Fruit fly (Drosophila melanogaster) whole organism, embryonic: ENCODE results near the gene vvl.

ENCODE experiments used
- CG10209 ChIP-seq: fragments of 200-800 bp; sonication (Bioruptor generic); optimal IDR thresholded peaks from 3 replicates; lab custom pipeline; 2017; ENCODE audit warnings: missing biosample characterization, mild to moderate bottlenecking, missing genetic modification characterization, missing genetic modification reagents
- CG10366 ChIP-seq: fragments of 200-800 bp; sonication (Bioruptor generic); IDR thresholded peaks from 2 replicates; pipeline ENCODE4 v1.3.6; 2022; ENCODE audit warnings: missing biosample characterization, missing genetic modification characterization
- CG10959 ChIP-seq: fragments of 200-800 bp; sonication (Bioruptor generic); IDR thresholded peaks from 2 replicates; pipeline ENCODE4 v1.3.6; 2022; ENCODE audit warnings: missing biosample characterization, missing genetic modification characterization
- CG12071 ChIP-seq: fragments of 200-800 bp; sonication (Bioruptor generic); optimal IDR thresholded peaks from 3 replicates; lab custom pipeline; 2018; ENCODE audit warnings: missing biosample characterization, mild to moderate bottlenecking, missing genetic modification characterization
- CG14667 ChIP-seq: fragments of 200-800 bp; sonication (Bioruptor generic); IDR thresholded peaks from 2 replicates; pipeline ENCODE4 v1.3.6; 2022; ENCODE audit warnings: missing biosample characterization, missing genetic modification characterization
- CG15269 ChIP-seq: fragments of 200-800 bp; sonication (Bioruptor generic); optimal IDR thresholded peaks from 2 replicates; lab custom pipeline; 2018; ENCODE audit warnings: missing biosample characterization, mild to moderate bottlenecking, missing genetic modification characterization, moderate library complexity
- CG1603 ChIP-seq: fragments of 200-800 bp; sonication (Bioruptor generic); optimal IDR thresholded peaks from 2 replicates; lab custom pipeline; 2019; ENCODE audit warnings: missing biosample characterization, mild to moderate bottlenecking, missing genetic modification characterization, moderate library complexity
- CG17186 ChIP-seq: fragments of 200-800 bp; sonication (Bioruptor generic); optimal IDR thresholded peaks from 3 replicates; lab custom pipeline; 2017; ENCODE audit warnings: missing biosample characterization, missing genetic modification reagents, missing genetic modification characterization
- CG17612 ChIP-seq: fragments of 200-800 bp; sonication (Bioruptor generic); IDR thresholded peaks from 2 replicates; pipeline ENCODE4 v1.3.6; 2022; ENCODE audit warnings: missing biosample characterization, missing genetic modification characterization
- CG2678 ChIP-seq: fragments of 200-800 bp; sonication (Bioruptor generic); optimal IDR thresholded peaks from 3 replicates; lab custom pipeline; 2019; ENCODE audit warnings: missing biosample characterization, mild to moderate bottlenecking, missing genetic modification characterization, moderate library complexity
- CG31388 ChIP-seq: fragments of 200-800 bp; sonication (Bioruptor generic); optimal IDR thresholded peaks from 2 replicates; lab custom pipeline; 2016; ENCODE audit warnings: missing biosample characterization, missing genetic modification characterization
- CG4707 ChIP-seq: fragments of 200-800 bp; sonication (Bioruptor generic); optimal IDR thresholded peaks from 2 replicates; lab custom pipeline; 2018; ENCODE audit warnings: missing biosample characterization, mild to moderate bottlenecking, missing genetic modification characterization, moderate library complexity
- CG5953 ChIP-seq: fragments of 200-800 bp; sonication (Bioruptor generic); IDR thresholded peaks from 2 replicates; pipeline ENCODE4 v1.3.6; 2022; ENCODE audit warnings: missing biosample characterization, missing genetic modification characterization
- CG6654 ChIP-seq: fragments of 200-800 bp; sonication (Bioruptor generic); optimal IDR thresholded peaks from 2 replicates; lab custom pipeline; 2017; ENCODE audit warnings: missing biosample characterization, mild to moderate bottlenecking, missing genetic modification characterization
- CG8281 ChIP-seq: fragments of 200-800 bp; sonication (Bioruptor generic); optimal IDR thresholded peaks from 2 replicates; lab custom pipeline; 2018; ENCODE audit warnings: missing biosample characterization, mild to moderate bottlenecking, missing genetic modification characterization, moderate library complexity
- CG9817 ChIP-seq: fragments of 200-800 bp; sonication (Bioruptor generic); optimal IDR thresholded peaks from 2 replicates; lab custom pipeline; 2018; ENCODE audit warnings: missing biosample characterization, mild to moderate bottlenecking, missing genetic modification characterization, moderate library complexity
- CG9932 ChIP-seq: fragments of 200-800 bp; sonication (Bioruptor generic); IDR thresholded peaks from 2 replicates; pipeline ENCODE4 v1.3.6; 2022; ENCODE audit warnings: missing biosample characterization, missing genetic modification characterization
- CrebB ChIP-seq: fragments of 200-800 bp; sonication (Bioruptor generic); optimal IDR thresholded peaks from 3 replicates; lab custom pipeline; 2018; ENCODE audit warnings: missing biosample characterization, mild to moderate bottlenecking, missing genetic modification characterization
- Dbx ChIP-seq: fragments of 200-800 bp; sonication (Bioruptor generic); IDR thresholded peaks from 3 replicates; pipeline ENCODE4 v1.3.6; 2022; ENCODE audit warnings: missing biosample characterization, missing genetic modification characterization
- Drgx ChIP-seq: fragments of 200-800 bp; sonication (Bioruptor generic); IDR thresholded peaks from 2 replicates; pipeline ENCODE4 v1.3.6; 2022; ENCODE audit warnings: missing biosample characterization, missing genetic modification characterization
- Fer1 ChIP-seq: fragments of 200-800 bp; sonication (Bioruptor generic); optimal IDR thresholded peaks from 2 replicates; lab custom pipeline; 2017; ENCODE audit warnings: missing biosample characterization, mild to moderate bottlenecking, missing genetic modification characterization
- Hr39 ChIP-seq: fragments of >200 bp; optimal IDR thresholded peaks from 2 replicates; lab custom pipeline; 2017
- Kr ChIP-seq: fragments of 200-800 bp; sonication (Bioruptor generic); optimal IDR thresholded peaks from 2 replicates; lab custom pipeline; 2017; ENCODE audit warnings: missing biosample characterization, mild to moderate bottlenecking, missing genetic modification characterization
- Mrtf ChIP-seq: fragments of 200-800 bp; sonication (Bioruptor generic); IDR thresholded peaks from 3 replicates; pipeline ENCODE4 v1.3.6; 2022; ENCODE audit warnings: missing biosample characterization, missing genetic modification characterization
- Ssrp ChIP-seq: fragments of 200-800 bp; sonication (Bioruptor generic); optimal IDR thresholded peaks from 2 replicates; lab custom pipeline; 2018; ENCODE audit warnings: missing biosample characterization, mild to moderate bottlenecking, missing genetic modification characterization, moderate library complexity
- Trl ChIP-seq, 3 experiments: fragments of >200 bp in 2 of 3; fragments of 200-800 bp in 1 of 3; sonication (Bioruptor generic) in 1 of 3; optimal IDR thresholded peaks; 2 replicates in 1 of 3; 3 replicates in 2 of 3; lab custom pipeline; 2016 to 2017; ENCODE audit warnings: missing biosample characterization in 1 of 3, missing genetic modification characterization in 1 of 3
- Usf ChIP-seq: fragments of 200-800 bp; sonication (Bioruptor generic); optimal IDR thresholded peaks from 2 replicates; lab custom pipeline; 2017; ENCODE audit warnings: missing genotype, missing biosample characterization, missing genetic modification characterization
- az2 ChIP-seq: fragments of 200-800 bp; sonication (Bioruptor generic); optimal IDR thresholded peaks from 3 replicates; lab custom pipeline; 2016; ENCODE audit warnings: missing biosample characterization, missing genetic modification characterization
- bab2 ChIP-seq: fragments of 200-800 bp; sonication (Bioruptor generic); optimal IDR thresholded peaks from 2 replicates; lab custom pipeline; 2016; ENCODE audit warnings: missing biosample characterization, missing genetic modification characterization
- bcd ChIP-seq: fragments of 200-800 bp; sonication (Bioruptor generic); optimal IDR thresholded peaks from 2 replicates; lab custom pipeline; 2017; ENCODE audit warnings: missing biosample characterization, mild to moderate bottlenecking, missing genetic modification characterization
- cato ChIP-seq: fragments of 200-800 bp; sonication (Bioruptor generic); optimal IDR thresholded peaks from 2 replicates; lab custom pipeline; 2016; ENCODE audit warnings: missing biosample characterization, missing genetic modification characterization, borderline replicate concordance
- caup ChIP-seq: fragments of 200-800 bp; sonication (Bioruptor generic); optimal IDR thresholded peaks from 3 replicates; lab custom pipeline; 2017; ENCODE audit warnings: missing biosample characterization, mild to moderate bottlenecking, missing genetic modification characterization, moderate library complexity; ENCODE audit not compliant: severe bottlenecking
- chif ChIP-seq, 2 experiments: fragments of 200-800 bp; sonication (Bioruptor generic); optimal IDR thresholded peaks; 3 replicates each; lab custom pipeline; 2016; ENCODE audit warnings: missing biosample characterization in 2 of 2, missing genetic modification characterization in 2 of 2
- dimm ChIP-seq: fragments of 200-800 bp; sonication (Bioruptor generic); IDR thresholded peaks from 2 replicates; pipeline ENCODE4 v1.3.6; 2022; ENCODE audit warnings: missing biosample characterization, missing genetic modification characterization
- eve ChIP-seq, 2 experiments: fragments of >200 bp; optimal IDR thresholded peaks; 2 replicates each; lab custom pipeline; 2017; ENCODE audit warnings: missing biosample characterization in 2 of 2, missing genetic modification characterization in 2 of 2
- fd3F ChIP-seq: fragments of 200-800 bp; sonication (Bioruptor generic); optimal IDR thresholded peaks from 2 replicates; lab custom pipeline; 2018; ENCODE audit warnings: missing biosample characterization, mild to moderate bottlenecking, missing genetic modification characterization, moderate library complexity
- fru ChIP-seq: fragments of >200 bp; optimal IDR thresholded peaks from 2 replicates; lab custom pipeline; 2017
- h ChIP-seq: fragments of >200 bp; optimal IDR thresholded peaks from 2 replicates; lab custom pipeline; 2017
- klu ChIP-seq: fragments of 200-800 bp; sonication (Bioruptor generic); IDR thresholded peaks from 2 replicates; pipeline ENCODE4 v1.3.6; 2022; ENCODE audit warnings: missing biosample characterization, missing genetic modification characterization
- onecut ChIP-seq: fragments of 200-800 bp; sonication (Bioruptor generic); IDR thresholded peaks from 2 replicates; pipeline ENCODE4 v1.3.6; 2022; ENCODE audit warnings: missing biosample characterization, missing genetic modification characterization
- p53 ChIP-seq: fragments of 200-800 bp; sonication (Bioruptor generic); optimal IDR thresholded peaks from 2 replicates; lab custom pipeline; 2016; ENCODE audit warnings: missing biosample characterization, missing genetic modification characterization
- pnt ChIP-seq: fragments of 200-800 bp; sonication (Bioruptor generic); optimal IDR thresholded peaks from 3 replicates; lab custom pipeline; 2016; ENCODE audit warnings: missing biosample characterization, missing genetic modification characterization
- ro ChIP-seq: fragments of 200-800 bp; sonication (Bioruptor generic); IDR thresholded peaks from 2 replicates; pipeline ENCODE4 v1.3.6; 2022; ENCODE audit warnings: missing biosample characterization, missing genetic modification characterization
- sim ChIP-seq: fragments of 200-800 bp; sonication (Bioruptor generic); IDR thresholded peaks from 2 replicates; pipeline ENCODE4 v1.3.6; 2022; ENCODE audit warnings: missing biosample characterization, missing genetic modification characterization
- slp2 ChIP-seq: fragments of 200-800 bp; sonication (Bioruptor generic); optimal IDR thresholded peaks from 2 replicates; lab custom pipeline; 2016; ENCODE audit warnings: missing biosample characterization, missing genetic modification characterization
- tin ChIP-seq: fragments of 200-800 bp; sonication (Bioruptor generic); optimal IDR thresholded peaks from 3 replicates; lab custom pipeline; 2016; ENCODE audit warnings: missing biosample characterization, missing genetic modification characterization
- tll ChIP-seq, 2 experiments: fragments of 200-800 bp in 1 of 2; fragments of >200 bp in 1 of 2; sonication (Bioruptor generic) in 1 of 2; optimal IDR thresholded peaks; 2 replicates each; lab custom pipeline; 2017 to 2019; ENCODE audit warnings: missing biosample characterization in 2 of 2, missing genetic modification characterization in 2 of 2, mild to moderate bottlenecking in 1 of 2, moderate library complexity in 1 of 2
- trem ChIP-seq: fragments of 200-800 bp; optimal IDR thresholded peaks from 3 replicates; lab custom pipeline; 2019; ENCODE audit warnings: missing biosample characterization, mild to moderate bottlenecking, missing genetic modification characterization, moderate library complexity
- vvl ChIP-seq: fragments of 200-800 bp; sonication (Bioruptor generic); IDR thresholded peaks from 2 replicates; pipeline ENCODE4 v1.3.6; 2022; ENCODE audit warnings: missing biosample characterization, missing genetic modification characterization
- wek ChIP-seq: fragments of 200-800 bp; sonication (Bioruptor generic); optimal IDR thresholded peaks from 3 replicates; lab custom pipeline; 2018; ENCODE audit warnings: missing biosample characterization, mild to moderate bottlenecking, missing genetic modification characterization, moderate library complexity

The vvl gene

DNA sequence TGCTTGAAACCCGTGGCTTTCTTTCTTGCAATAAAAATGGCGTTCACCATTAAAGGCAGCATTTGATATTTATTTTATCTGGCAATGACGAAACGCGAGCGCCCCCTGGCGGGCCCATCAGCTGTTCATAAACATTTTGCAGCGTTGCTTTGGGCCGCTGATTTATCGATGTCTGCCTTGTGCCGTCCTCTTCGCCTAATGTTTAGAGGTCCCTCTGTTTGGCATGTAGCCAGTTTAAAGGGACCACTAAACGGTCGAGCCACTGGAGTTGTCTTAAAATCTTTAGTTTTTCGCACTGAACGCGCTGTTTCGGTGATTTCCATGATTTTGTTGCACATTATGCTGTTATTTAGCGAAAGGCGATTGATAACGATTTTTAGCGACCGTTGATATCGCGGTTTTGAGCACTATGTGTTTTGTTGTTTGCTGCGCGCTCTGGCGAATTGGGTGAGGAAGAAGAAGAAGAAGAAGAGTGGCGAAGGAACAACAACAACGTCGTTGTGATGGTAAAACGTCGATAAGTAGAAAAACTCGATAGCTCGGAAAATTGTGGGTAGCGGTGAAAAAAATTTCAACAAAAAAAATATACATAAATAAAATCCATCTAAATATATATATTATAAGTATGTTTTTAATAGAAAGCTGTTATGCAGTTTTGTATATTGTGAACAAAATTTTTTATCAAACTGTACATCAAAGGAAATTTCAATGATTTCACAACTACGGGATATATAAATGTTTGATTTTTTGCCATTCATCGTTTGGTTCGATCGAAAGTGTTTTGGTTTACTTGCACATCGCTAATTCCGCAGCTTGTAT lies 37.5 kb upstream of the vvl start, which contains the start of the genes velo and Sbds (continued):
- peak; percentile 40 for TF ChIP-seq caup (GFP tag; lab: Kevin White, UChicago)
- no peak for TF ChIP-seq pnt (GFP tag; lab: Kevin White, UChicago)
- no peak for TF ChIP-seq Mrtf (GFP tag; lab: Robert Waterston, UW)
- TF ChIP-seq Ssrp: peak; percentile 31
- TF ChIP-seq tll (GFP tag; optimal IDR thresholded peaks at IDR 0.05; lab: Kevin White, UChicago): peak in 1 of 2 experiments; percentile 4
- peak; percentile 0 for TF ChIP-seq CG17186 (GFP tag; lab: Kevin White, UChicago)
- no peak for TF ChIP-seq az2 (GFP tag; lab: Kevin White, UChicago)
- peak; percentile 52 for TF ChIP-seq CG9817
- no peak; the same call in none of the 2 replicates for TF ChIP-seq onecut
- TF ChIP-seq CG12071: no peak
- TF ChIP-seq tin (GFP tag; lab: Kevin White, UChicago): peak; percentile 0
- TF ChIP-seq h (lab: Kevin White, UChicago): no peak
- TF ChIP-seq CG10959 (GFP tag; lab: Robert Waterston, UW): no peak
- TF ChIP-seq Dbx: peak; percentile 42; the same call in 2 of the 3 replicates
- peak; percentile 74 for TF ChIP-seq CG9932
- TF ChIP-seq CG14667 (GFP tag; lab: Robert Waterston, UW): 0 out of 2 replicates have a peak, but pooled peaks have one; percentile 39
- no peak for TF ChIP-seq CG17612 (GFP tag; lab: Robert Waterston, UW)
- TF ChIP-seq CG4707 (GFP tag; lab: Kevin White, UChicago): no peak
- no peak for TF ChIP-seq eve (GFP tag; optimal IDR thresholded peaks at IDR 0.05; lab: Kevin White, UChicago)
- peak; percentile 36 for TF ChIP-seq Fer1 (GFP tag; lab: Kevin White, UChicago)
- TF ChIP-seq p53 (GFP tag; lab: Kevin White, UChicago): peak; percentile 2
- no peak for TF ChIP-seq CrebB
- TF ChIP-seq CG6654: no peak
- TF ChIP-seq bcd (GFP tag; lab: Kevin White, UChicago): peak; percentile 24
- no peak for TF ChIP-seq Kr
- TF ChIP-seq bab2: no peak
- no peak for TF ChIP-seq CG15269 (tag; lab: Kevin White, UChicago)
- TF ChIP-seq Hr39 (lab: Kevin White, UChicago): no peak
- no peak for TF ChIP-seq sim (GFP tag; lab: Robert Waterston, UW)
- peak; percentile 41 for TF ChIP-seq CG10366 (GFP tag; lab: Robert Waterston, UW)
- no peak for TF ChIP-seq Drgx (GFP tag; lab: Robert Waterston, UW)
- no peak for TF ChIP-seq CG31388 (GFP tag; lab: Kevin White, UChicago)
- no peak for TF ChIP-seq Usf
- TF ChIP-seq CG8281: no peak
- TF ChIP-seq dimm (GFP tag; lab: Robert Waterston, UW): no peak
- TF ChIP-seq wek (GFP tag; lab: Kevin White, UChicago): no peak
- no peak for TF ChIP-seq fru (lab: Kevin White, UChicago)
- TF ChIP-seq CG10209 (GFP tag; lab: Kevin White, UChicago): peak; percentile 11
- no peak for TF ChIP-seq slp2 (GFP tag; lab: Kevin White, UChicago)
- TF ChIP-seq ro (GFP tag; lab: Robert Waterston, UW): no peak
- no peak for TF ChIP-seq cato
- no peak for TF ChIP-seq Trl (optimal IDR thresholded peaks at IDR 0.05; lab: Kevin White, UChicago)
- TF ChIP-seq Trl (GFP tag; optimal IDR thresholded peaks at IDR 0.05; lab: Kevin White, UChicago): no peak
- no peak for TF ChIP-seq chif (GFP tag; optimal IDR thresholded peaks at IDR 0.05; lab: Kevin White, UChicago)
- TF ChIP-seq vvl (GFP tag; lab: Robert Waterston, UW): peak; percentile 80
- no peak for TF ChIP-seq CG5953
- TF ChIP-seq CG1603 (tag; lab: Kevin White, UChicago): peak; percentile 68
- peak; percentile 69 for TF ChIP-seq CG2678 (tag; lab: Kevin White, UChicago)
- TF ChIP-seq klu (GFP tag; lab: Robert Waterston, UW): no peak
- peak; percentile 48 for TF ChIP-seq trem (tag; lab: Kevin White, UChicago)
- peak; percentile 37 for TF ChIP-seq fd3F (GFP tag; lab: Kevin White, UChicago)
